Fruit fly (Drosophila melanogaster) whole organism, embryonic: Measurements from ENCODE around the gene spg.

Experiments used
- Atf6 ChIP-seq: fragments of 200-800 bp; sonication (Bioruptor generic); IDR thresholded peaks from 2 replicates; pipeline ENCODE4 v1.3.6; 2022; ENCODE audit warnings: missing biosample characterization, missing genetic modification characterization
- CG12299 ChIP-seq: fragments of 200-800 bp; sonication (Bioruptor generic); optimal IDR thresholded peaks from 2 replicates; lab custom pipeline; 2018; ENCODE audit warnings: missing biosample characterization, mild to moderate bottlenecking, missing genetic modification characterization
- CG12769 ChIP-seq: fragments of 200-800 bp; sonication (Bioruptor generic); optimal IDR thresholded peaks from 2 replicates; lab custom pipeline; 2019; ENCODE audit warnings: missing biosample characterization, mild to moderate bottlenecking, missing genetic modification characterization, moderate library complexity
- CG13123 ChIP-seq: fragments of 200-800 bp; sonication (Bioruptor generic); optimal IDR thresholded peaks from 2 replicates; lab custom pipeline; 2016; ENCODE audit warnings: missing biosample characterization, missing genetic modification characterization
- CG13287 ChIP-seq: fragments of 200-800 bp; sonication (Bioruptor generic); IDR thresholded peaks from 2 replicates; pipeline ENCODE4 v1.3.6; 2022; ENCODE audit warnings: missing biosample characterization, missing genetic modification characterization; ENCODE audit not compliant: partially characterized antibody
- CG2120 ChIP-seq: fragments of 200-800 bp; sonication (Bioruptor generic); optimal IDR thresholded peaks from 3 replicates; lab custom pipeline; 2016; ENCODE audit warnings: missing biosample characterization, missing genetic modification characterization
- CG2199 ChIP-seq: fragments of 200-800 bp; sonication (Bioruptor generic); IDR thresholded peaks from 3 replicates; pipeline ENCODE4 v1.3.6; 2022; ENCODE audit warnings: missing biosample characterization, missing genetic modification characterization
- CG30431 ChIP-seq: fragments of 200-800 bp; sonication (Bioruptor generic); optimal IDR thresholded peaks from 2 replicates; lab custom pipeline; 2017; ENCODE audit warnings: missing biosample characterization, missing genetic modification characterization
- CG31441 ChIP-seq: fragments of 200-800 bp; sonication (Bioruptor generic); IDR thresholded peaks from 2 replicates; pipeline ENCODE4 v1.3.6; 2022; ENCODE audit warnings: missing biosample characterization, missing genetic modification characterization
- CG4360 ChIP-seq: fragments of 200-800 bp; sonication (Bioruptor generic); IDR thresholded peaks from 2 replicates; pipeline ENCODE4 v1.3.6; 2022; ENCODE audit warnings: missing biosample characterization, missing genetic modification characterization
- CG4424 ChIP-seq: fragments of 200-800 bp; sonication (Bioruptor generic); optimal IDR thresholded peaks from 3 replicates; lab custom pipeline; 2016; ENCODE audit warnings: missing biosample characterization, missing genetic modification characterization
- CG7745 ChIP-seq: fragments of 200-800 bp; sonication (Bioruptor generic); optimal IDR thresholded peaks from 2 replicates; lab custom pipeline; 2018; ENCODE audit warnings: missing biosample characterization, mild to moderate bottlenecking, missing genetic modification characterization, moderate library complexity
- CG8290 ChIP-seq, 3 experiments: fragments of 200-800 bp; sonication (Bioruptor generic); optimal IDR thresholded peaks; 2 replicates each; lab custom pipeline; 2016 to 2019; ENCODE audit warnings: missing biosample characterization in 3 of 3, missing genetic modification characterization in 3 of 3, mild to moderate bottlenecking in 2 of 3, moderate library complexity in 1 of 3
- CG8924 ChIP-seq: fragments of 200-800 bp; optimal IDR thresholded peaks from 3 replicates; lab custom pipeline; 2019; ENCODE audit warnings: missing biosample characterization, mild to moderate bottlenecking, missing genetic modification characterization, moderate library complexity
- CTCF ChIP-seq: fragments of 200-800 bp; sonication (Bioruptor generic); optimal IDR thresholded peaks from 2 replicates; lab custom pipeline; 2017; ENCODE audit warnings: missing biosample characterization, mild to moderate bottlenecking, missing genetic modification characterization, moderate library complexity
- ERR ChIP-seq: fragments of 200-800 bp; sonication (Bioruptor generic); optimal IDR thresholded peaks from 2 replicates; lab custom pipeline; 2016; ENCODE audit warnings: missing biosample characterization, missing genetic modification characterization
- Eip74EF ChIP-seq, 2 experiments: fragments of 200-800 bp in 1 of 2; fragments of >200 bp in 1 of 2; sonication (Bioruptor generic) in 1 of 2; optimal IDR thresholded peaks; 2 replicates each; lab custom pipeline; 2017 to 2019; ENCODE audit warnings: missing biosample characterization in 2 of 2, missing genetic modification characterization in 2 of 2, mild to moderate bottlenecking in 1 of 2, moderate library complexity in 1 of 2
- Fer1 ChIP-seq: fragments of 200-800 bp; sonication (Bioruptor generic); optimal IDR thresholded peaks from 2 replicates; lab custom pipeline; 2017; ENCODE audit warnings: missing biosample characterization, mild to moderate bottlenecking, missing genetic modification characterization
- HHEX ChIP-seq: fragments of 200-800 bp; sonication (Bioruptor generic); optimal IDR thresholded peaks from 3 replicates; lab custom pipeline; 2017; ENCODE audit warnings: missing biosample characterization, mild to moderate bottlenecking, missing genetic modification characterization, missing genetic modification reagents
- Hr78 ChIP-seq, 2 experiments: fragments of 200-800 bp in 1 of 2; fragments of >200 bp in 1 of 2; sonication (Bioruptor generic) in 1 of 2; optimal IDR thresholded peaks; 2 replicates each; lab custom pipeline; 2017 to 2019; ENCODE audit warnings: missing biosample characterization in 2 of 2, missing genetic modification characterization in 2 of 2, mild to moderate bottlenecking in 1 of 2, moderate library complexity in 1 of 2
- Jarid2 ChIP-seq: fragments of 200-800 bp; sonication (Bioruptor generic); optimal IDR thresholded peaks from 3 replicates; lab custom pipeline; 2017; ENCODE audit warnings: mild to moderate bottlenecking, missing biosample characterization, missing genetic modification reagents, missing genetic modification characterization
- Oaz ChIP-seq: fragments of 200-800 bp; sonication (Bioruptor generic); IDR thresholded peaks from 2 replicates; pipeline ENCODE4 v1.3.6; 2022; ENCODE audit warnings: missing biosample characterization, missing genetic modification characterization
- Pdp1 ChIP-seq, 2 experiments: fragments of 200-800 bp; sonication (Bioruptor generic); optimal IDR thresholded peaks; 3 replicates each; lab custom pipeline; 2016; ENCODE audit warnings: missing biosample characterization in 2 of 2, missing genetic modification characterization in 2 of 2, mild to moderate bottlenecking in 1 of 2, moderate library complexity in 1 of 2
- Vsx1 ChIP-seq: fragments of 200-800 bp; sonication (Bioruptor generic); optimal IDR thresholded peaks from 2 replicates; lab custom pipeline; 2017; ENCODE audit warnings: missing biosample characterization, mild to moderate bottlenecking, missing genetic modification characterization, missing genetic modification reagents
- Xrp1 ChIP-seq: fragments of 200-800 bp; sonication (Bioruptor generic); IDR thresholded peaks from 2 replicates; pipeline ENCODE4 v1.3.6; 2022; ENCODE audit warnings: missing biosample characterization, missing genetic modification characterization
- crol ChIP-seq: fragments of 200-800 bp; sonication (Bioruptor generic); IDR thresholded peaks from 2 replicates; pipeline ENCODE4 v1.3.6; 2022; ENCODE audit warnings: missing biosample characterization, missing genetic modification characterization
- cwo ChIP-seq: fragments of 200-800 bp; sonication (Bioruptor generic); optimal IDR thresholded peaks from 3 replicates; lab custom pipeline; 2017; ENCODE audit warnings: missing biosample characterization, missing genetic modification characterization, mild to moderate bottlenecking, moderate library complexity, missing genetic modification reagents
- dpn ChIP-seq, 2 experiments: fragments of 200-800 bp; sonication (Bioruptor generic); optimal IDR thresholded peaks; 3 replicates each; lab custom pipeline; 2016; ENCODE audit warnings: missing biosample characterization in 2 of 2, missing genetic modification characterization in 2 of 2
- ftz-f1 ChIP-seq: fragments of 200-800 bp; sonication (Bioruptor generic); optimal IDR thresholded peaks from 2 replicates; lab custom pipeline; 2016; ENCODE audit warnings: missing biosample characterization, missing genetic modification characterization
- gro ChIP-seq: fragments of 200-800 bp; sonication (Bioruptor generic); optimal IDR thresholded peaks from 2 replicates; lab custom pipeline; 2016; ENCODE audit warnings: missing biosample characterization, missing genetic modification characterization
- her ChIP-seq: fragments of 200-800 bp; sonication (Bioruptor generic); optimal IDR thresholded peaks from 2 replicates; lab custom pipeline; 2016; ENCODE audit warnings: missing biosample characterization, missing genetic modification characterization
- luna ChIP-seq: fragments of 200-800 bp; sonication (Bioruptor generic); optimal IDR thresholded peaks from 2 replicates; lab custom pipeline; 2016; ENCODE audit warnings: missing biosample characterization, missing genetic modification characterization
- pan ChIP-seq, 4 experiments: fragments of >200 bp in 3 of 4; fragments of 200-800 bp in 1 of 4; sonication (Bioruptor generic) in 1 of 4; optimal IDR thresholded peaks in 3 of 4; IDR thresholded peaks in 1 of 4; 2 replicates each; pipeline versions ENCODE4 v1.3.6 to Lab custom; 2017 to 2022; ENCODE audit warnings: missing biosample characterization in 2 of 4, missing genetic modification characterization in 2 of 4, mixed read lengths in 1 of 4
- peb ChIP-seq: fragments of 200-800 bp; sonication (Bioruptor generic); IDR thresholded peaks from 2 replicates; pipeline ENCODE4 v1.3.6; 2022; ENCODE audit warnings: missing biosample characterization, missing genetic modification characterization
- pho ChIP-seq: fragments of 200-800 bp; sonication (Bioruptor generic); optimal IDR thresholded peaks from 2 replicates; lab custom pipeline; 2016; ENCODE audit warnings: missing biosample characterization, missing genetic modification characterization
- ranshi ChIP-seq: fragments of 200-800 bp; sonication (Bioruptor generic); IDR thresholded peaks from 2 replicates; pipeline ENCODE4 v1.3.6; 2022; ENCODE audit warnings: missing biosample characterization, missing genetic modification characterization
- ro ChIP-seq: fragments of 200-800 bp; sonication (Bioruptor generic); IDR thresholded peaks from 2 replicates; pipeline ENCODE4 v1.3.6; 2022; ENCODE audit warnings: missing biosample characterization, missing genetic modification characterization
- unc-4 ChIP-seq: fragments of 200-800 bp; sonication (Bioruptor generic); IDR thresholded peaks from 2 replicates; pipeline ENCODE4 v1.3.6; 2022; ENCODE audit warnings: missing biosample characterization, missing genetic modification characterization; ENCODE audit not compliant: partially characterized antibody
- zen2 ChIP-seq: fragments of 200-800 bp; sonication (Bioruptor generic); IDR thresholded peaks from 3 replicates; pipeline ENCODE4 v1.3.6; 2022; ENCODE audit warnings: missing biosample characterization, missing genetic modification characterization; ENCODE audit not compliant: partially characterized antibody

spg gene

DNA sequence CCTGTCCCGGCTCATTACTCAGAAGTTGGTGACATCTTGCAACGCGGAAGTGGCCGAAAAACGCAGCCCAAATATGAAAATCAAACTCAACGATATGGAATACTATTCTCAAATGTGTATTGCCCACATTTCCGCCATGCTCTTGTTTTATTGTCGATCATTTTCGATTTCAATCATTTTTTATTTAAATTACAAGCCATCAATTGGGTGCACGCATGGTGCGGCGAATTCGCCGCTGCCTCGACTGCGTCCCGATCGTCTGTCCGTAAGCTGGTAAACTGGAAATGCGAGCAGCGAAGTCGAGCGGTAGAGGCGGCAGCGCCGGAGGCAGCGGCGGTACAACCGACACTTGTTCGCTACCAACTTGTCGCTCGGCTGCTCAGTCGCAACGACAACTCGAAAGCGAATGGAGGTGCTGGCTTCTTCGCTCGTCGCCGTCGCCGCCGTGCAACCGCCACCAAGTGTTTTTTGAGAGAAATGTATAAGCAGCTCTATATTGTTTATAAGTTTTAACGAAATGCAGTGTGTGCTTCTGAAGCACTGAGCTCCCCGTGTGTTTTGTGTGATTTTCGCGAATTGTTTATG is 46.5 kb downstream of the spg start (continued):
- TF ChIP-seq CG8290 (GFP tag; optimal IDR thresholded peaks at IDR 0.05; lab: Kevin White, UChicago) (no peak), CG8290 (tag; optimal IDR thresholded peaks at IDR 0.05; lab: Kevin White, UChicago) (peak in 1 of 2 experiments; percentile 28), CG2199 (GFP tag; lab: Robert Waterston, UW) (0 out of 3 replicates have a peak, but pooled peaks have one; percentile 40), gro (no peak), Atf6 (GFP tag; lab: Robert Waterston, UW) (peak; percentile 21; the same call in 1 of the 2 replicates), CG8924 (tag; lab: Kevin White, UChicago) (peak; percentile 8), her (GFP tag; lab: Kevin White, UChicago) (peak; percentile 2), dpn (GFP tag; optimal IDR thresholded peaks at IDR 0.05; lab: Kevin White, UChicago) (peak in 1 of 2 experiments; percentile 11), HHEX (GFP tag; lab: Kevin White, UChicago) (no peak), CG4360 (GFP tag; lab: Robert Waterston, UW) (no peak), ERR (GFP tag; lab: Kevin White, UChicago) (peak; percentile 8), CG31441 (no peak), Xrp1 (0 out of 2 replicates have a peak, but pooled peaks have one; percentile 14), CG2120 (GFP tag; lab: Kevin White, UChicago) (peak; percentile 9), CG4424 (GFP tag; lab: Kevin White, UChicago) (no peak), Jarid2 (peak; percentile 92), CG7745 (tag; lab: Kevin White, UChicago) (no peak), luna (GFP tag; lab: Kevin White, UChicago) (no peak), CG12769 (tag; lab: Kevin White, UChicago) (peak; percentile 29), peb (GFP tag; lab: Robert Waterston, UW) (no peak), CG13123 (GFP tag; lab: Kevin White, UChicago) (no peak), pan (optimal IDR thresholded peaks at IDR 0.05; lab: Kevin White, UChicago) (no peak), pan (GFP tag; optimal IDR thresholded peaks at IDR 0.05 in 1 of 2, IDR thresholded peaks at IDR 0.05 in 1 of 2) (no peak), Vsx1 (GFP tag; lab: Kevin White, UChicago) (no peak), ftz-f1 (GFP tag; lab: Kevin White, UChicago) (peak; percentile 21), unc-4 (GFP tag; lab: Robert Waterston, UW) (0 out of 2 replicates have a peak, but pooled peaks have one; percentile 24), Eip74EF (GFP tag; optimal IDR thresholded peaks at IDR 0.05; lab: Kevin White, UChicago) (peak in 1 of 2 experiments; percentile 63), Pdp1 (GFP tag; optimal IDR thresholded peaks at IDR 0.05; lab: Kevin White, UChicago) (peak in 1 of 2 experiments; percentile 15), CG13287 (GFP tag; lab: Robert Waterston, UW) (peak; percentile 49; the same call in 1 of the 2 replicates), ranshi (GFP tag; lab: Robert Waterston, UW) (0 out of 2 replicates have a peak, but pooled peaks have one; percentile 47), CTCF (no peak), Oaz (GFP tag; lab: Robert Waterston, UW) (no peak), cwo (GFP tag; lab: Kevin White, UChicago) (no peak), CG30431 (GFP tag; lab: Kevin White, UChicago) (no peak), ro (GFP tag; lab: Robert Waterston, UW) (no peak), CG12299 (tag; lab: Kevin White, UChicago) (no peak), pho (GFP tag; lab: Kevin White, UChicago) (no peak), zen2 (0 out of 3 replicates have a peak, but pooled peaks have one; percentile 46), crol (GFP tag; lab: Robert Waterston, UW) (peak; percentile 81), Fer1 (GFP tag; lab: Kevin White, UChicago) (peak; percentile 9), Hr78 (GFP tag; optimal IDR thresholded peaks at IDR 0.05; lab: Kevin White, UChicago) (no peak)
